Worm (Caenorhabditis elegans): ENCODE results near the gene arrd-19.

ce11 chrV:3362475-3362874 lies 47.2 kb upstream of the arrd-19 start, which contains the start of gene C04E12.4:
- TF ChIP-seq flt-1 (GFP tag; IDR thresholded peaks at IDR 0.05): no peak
- no peak for TF ChIP-seq ztf-29 (GFP tag; IDR thresholded peaks at IDR 0.05)
- no peak for TF ChIP-seq ztf-23 (GFP tag; IDR thresholded peaks at IDR 0.05)

Data from whole organism, midembryonic.